Fruit fly (Drosophila melanogaster) whole organism, wandering third instar larva: Measurements from ENCODE around the gene Chd1.
A peak's percentile ranks its signal among the peaks of the same experiment; 100 is the strongest.

Source experiments
- Abd-B ChIP-seq: fragments of >200 bp; optimal IDR thresholded peaks from 2 replicates; lab custom pipeline; 2017; ENCODE audit warnings: missing biosample characterization, missing genetic modification characterization
- CG32264 ChIP-seq: fragments of 200-800 bp; sonication (Bioruptor generic); optimal IDR thresholded peaks from 2 replicates; lab custom pipeline; 2016; ENCODE audit warnings: missing biosample characterization, missing genetic modification characterization
- CrebA ChIP-seq: fragments of 200-800 bp; sonication (Bioruptor generic); optimal IDR thresholded peaks from 2 replicates; lab custom pipeline; 2016; ENCODE audit warnings: missing biosample characterization, mild to moderate bottlenecking, missing genetic modification characterization, borderline replicate concordance
- Dfd ChIP-seq: fragments of >200 bp; optimal IDR thresholded peaks from 2 replicates; lab custom pipeline; 2017; ENCODE audit warnings: missing biosample characterization, missing genetic modification characterization
- Dif ChIP-seq: fragments of 200-275, 200-300 bp; sonication (Bioruptor generic); optimal IDR thresholded peaks from 2 replicates; lab custom pipeline; 2018; ENCODE audit warnings: missing biosample characterization, missing genetic modification characterization; ENCODE audit not compliant: partially characterized antibody
- GATAd ChIP-seq: sonication (Bioruptor generic); optimal IDR thresholded peaks from 2 replicates; lab custom pipeline; 2016; ENCODE audit warnings: missing biosample characterization, missing genetic modification characterization
- Hr78 ChIP-seq: fragments of >200 bp; optimal IDR thresholded peaks from 2 replicates; lab custom pipeline; 2017; ENCODE audit warnings: missing biosample characterization, missing genetic modification characterization
- Hr83 ChIP-seq: fragments of 200-300 bp; sonication (Bioruptor generic); optimal IDR thresholded peaks from 2 replicates; lab custom pipeline; 2016; ENCODE audit warnings: missing biosample characterization, mild to moderate bottlenecking, missing genetic modification characterization, moderate library complexity; ENCODE audit not compliant: poor library complexity, severe bottlenecking
- Mio ChIP-seq: sonication (Bioruptor generic); optimal IDR thresholded peaks from 2 replicates; lab custom pipeline; 2016; ENCODE audit warnings: missing biosample characterization, missing genetic modification characterization
- Myc ChIP-seq: fragments of >200 bp; optimal IDR thresholded peaks from 2 replicates; lab custom pipeline; 2017
- OdsH ChIP-seq: fragments of 200-800 bp; sonication (Bioruptor generic); optimal IDR thresholded peaks from 2 replicates; lab custom pipeline; 2016; ENCODE audit warnings: missing biosample characterization, mild to moderate bottlenecking, missing genetic modification characterization
- Rel ChIP-seq, 2 experiments: fragments of 200-800 bp; sonication (Bioruptor generic) in 1 of 2; optimal IDR thresholded peaks; 2 replicates in 1 of 2; 3 replicates in 1 of 2; lab custom pipeline; 2016 to 2019; ENCODE audit warnings: mild to moderate bottlenecking in 2 of 2, missing biosample characterization in 2 of 2, missing genetic modification characterization in 2 of 2, moderate library complexity in 1 of 2
- Vsx2 ChIP-seq: fragments of 200-300, 225-300 bp; sonication (Bioruptor generic); optimal IDR thresholded peaks from 2 replicates; lab custom pipeline; 2018; ENCODE audit warnings: missing biosample characterization, missing genetic modification characterization; ENCODE audit not compliant: partially characterized antibody
- br ChIP-seq: fragments of 200-800 bp; sonication (Bioruptor generic); optimal IDR thresholded peaks from 2 replicates; lab custom pipeline; 2016; ENCODE audit warnings: missing biosample characterization, missing genetic modification characterization
- dl ChIP-seq, 2 experiments: fragments of 175-275, 200-275 bp in 1 of 2; fragments of 200-275 bp in 1 of 2; sonication (Bioruptor generic); optimal IDR thresholded peaks; lab custom pipeline; 2018; ENCODE audit warnings: mild to moderate bottlenecking in 2 of 2, missing biosample characterization in 2 of 2, missing genetic modification characterization in 2 of 2, moderate library complexity in 2 of 2; ENCODE audit not compliant: partially characterized antibody in 2 of 2, insufficient read depth in 1 of 2
- dmrt93B ChIP-seq: fragments of 200-800 bp; sonication (Bioruptor generic); optimal IDR thresholded peaks from 2 replicates; lab custom pipeline; 2018; ENCODE audit warnings: missing biosample characterization, mild to moderate bottlenecking, missing genetic modification characterization
- dsf ChIP-seq: sonication (Bioruptor generic); optimal IDR thresholded peaks from 2 replicates; lab custom pipeline; 2016; ENCODE audit warnings: missing biosample characterization, missing genetic modification characterization, borderline replicate concordance
- ey ChIP-seq: fragments of 200-800 bp; sonication (Bioruptor generic); optimal IDR thresholded peaks from 2 replicates; lab custom pipeline; 2016; ENCODE audit warnings: missing biosample characterization, missing genetic modification characterization
- foxo ChIP-seq, 2 experiments: fragments of 200-800 bp; sonication (Bioruptor generic); optimal IDR thresholded peaks; 2 replicates in 1 of 2; 3 replicates in 1 of 2; lab custom pipeline; 2016 to 2017; ENCODE audit warnings: missing biosample characterization in 2 of 2, missing genetic modification characterization in 2 of 2
- fru ChIP-seq: fragments of 200-800 bp; sonication (Bioruptor generic); optimal IDR thresholded peaks from 3 replicates; lab custom pipeline; 2016; ENCODE audit warnings: missing biosample characterization, mild to moderate bottlenecking, missing genetic modification characterization
- h ChIP-seq: fragments of 200-800 bp; sonication (Bioruptor generic); optimal IDR thresholded peaks from 3 replicates; lab custom pipeline; 2016; ENCODE audit warnings: missing biosample characterization, mild to moderate bottlenecking, missing genetic modification characterization
- jim ChIP-seq: fragments of 175-275, 200-325 bp; sonication (Bioruptor generic); optimal IDR thresholded peaks from 2 replicates; lab custom pipeline; 2016; ENCODE audit warnings: missing biosample characterization, mild to moderate bottlenecking, missing genetic modification characterization
- lola ChIP-seq: fragments of >200 bp; optimal IDR thresholded peaks from 2 replicates; lab custom pipeline; 2017; ENCODE audit warnings: missing biosample characterization, missing genetic modification characterization
- pan ChIP-seq: fragments of >200 bp; optimal IDR thresholded peaks from 2 replicates; lab custom pipeline; 2017
- psq ChIP-seq: fragments of 200-800 bp; sonication (Bioruptor generic); optimal IDR thresholded peaks from 3 replicates; lab custom pipeline; 2017; ENCODE audit warnings: missing biosample characterization, mild to moderate bottlenecking, missing genetic modification characterization, moderate library complexity
- rgr ChIP-seq: fragments of 200-800 bp; sonication (Bioruptor generic); optimal IDR thresholded peaks from 3 replicates; lab custom pipeline; 2016; ENCODE audit warnings: missing biosample characterization, mild to moderate bottlenecking, missing genetic modification characterization
- sage ChIP-seq: fragments of 200-800 bp; sonication (Bioruptor generic); optimal IDR thresholded peaks from 2 replicates; lab custom pipeline; 2016; ENCODE audit warnings: missing biosample characterization, mild to moderate bottlenecking, missing genetic modification characterization
- sv ChIP-seq: fragments of 200-800 bp; sonication (Bioruptor generic); optimal IDR thresholded peaks from 3 replicates; lab custom pipeline; 2016; ENCODE audit warnings: missing biosample characterization, missing genetic modification characterization

Gene Chd1

DNA sequence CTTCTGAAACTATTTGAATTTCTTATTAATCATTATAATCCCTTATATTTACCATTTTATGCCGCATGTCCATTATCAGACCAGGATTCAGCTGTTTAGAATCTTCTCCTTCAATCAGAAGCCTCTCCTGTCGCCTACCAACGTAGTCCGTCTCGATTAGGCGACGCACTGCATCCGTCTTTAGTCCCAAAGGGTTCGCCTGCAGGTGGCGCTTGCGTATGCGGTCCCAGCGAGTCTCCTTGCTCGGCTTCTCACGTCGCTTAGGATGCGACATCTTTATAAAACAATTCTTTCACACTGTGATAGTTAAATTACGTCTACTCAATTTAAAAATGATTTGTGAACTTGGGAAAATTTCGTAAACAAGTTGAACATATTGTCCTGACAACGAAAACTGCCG is 47.4 kb upstream of the Chd1 start, which contains the start of gene CG17258:
Gene CG17258, minus strand, starts transcription at position 380 of the 400 bp plus-strand sequence.
- TF ChIP-seq pan (lab: Kevin White, UChicago): no peak
- TF ChIP-seq dmrt93B (GFP tag; lab: Kevin White, UChicago): no peak
- TF ChIP-seq Abd-B (GFP tag; lab: Kevin White, UChicago): no peak
- TF ChIP-seq sage (GFP tag; lab: Kevin White, UChicago): no peak
- TF ChIP-seq psq (GFP tag; lab: Kevin White, UChicago): no peak
- no peak for TF ChIP-seq CrebA (GFP tag; lab: Kevin White, UChicago)
- no peak for TF ChIP-seq lola (GFP tag; lab: Kevin White, UChicago)
- TF ChIP-seq OdsH (GFP tag; lab: Kevin White, UChicago): no peak
- no peak for TF ChIP-seq h
- no peak for TF ChIP-seq dl (GFP tag; optimal IDR thresholded peaks at IDR 0.05; lab: Kevin White, UChicago; ENCODE audit: insufficient read depth in 1 of 2, partially characterized antibody in 2 of 2)
- no peak for TF ChIP-seq Hr83 (GFP tag; lab: Kevin White, UChicago)
- TF ChIP-seq CG32264 (GFP tag; lab: Kevin White, UChicago): no peak
- TF ChIP-seq Hr78 (GFP tag; lab: Kevin White, UChicago): no peak
- no peak for TF ChIP-seq Myc (lab: Kevin White, UChicago)
- no peak for TF ChIP-seq br

DNA sequence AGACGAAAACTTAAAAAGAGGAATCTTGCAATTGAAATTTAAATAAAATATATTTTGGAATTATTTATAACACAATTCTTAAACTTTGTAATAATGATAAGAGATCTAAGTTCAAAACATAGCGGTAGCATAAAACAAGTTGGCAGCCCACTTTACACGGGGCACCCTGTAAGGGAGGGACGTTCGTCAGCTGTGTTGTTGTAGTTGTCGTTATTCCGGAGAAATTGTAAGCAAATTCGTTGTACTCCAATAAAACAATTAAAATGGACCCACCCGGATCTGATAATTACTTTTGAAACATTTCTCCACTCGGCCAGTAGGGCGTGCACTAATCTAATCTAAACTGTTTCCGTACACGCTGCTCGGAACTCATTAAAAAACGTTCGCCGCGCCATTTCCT is 42.8 kb upstream of the Chd1 start, which contains the start of gene GABPI:
Gene GABPI, plus strand, starts transcription at position 190 of the 400 bp plus-strand sequence.
- TF ChIP-seq Hr83 (GFP tag; lab: Kevin White, UChicago) (peak; percentile 50), lola (GFP tag; lab: Kevin White, UChicago) (no peak), Rel (GFP tag; optimal IDR thresholded peaks at IDR 0.05; lab: Kevin White, UChicago) (no peak), Rel (tag; optimal IDR thresholded peaks at IDR 0.05; lab: Kevin White, UChicago) (peak; percentile 8), GATAd (GFP tag; lab: Kevin White, UChicago) (peak; percentile 58)
- TF ChIP-seq, all 38 proteins: peak for 3

DNA sequence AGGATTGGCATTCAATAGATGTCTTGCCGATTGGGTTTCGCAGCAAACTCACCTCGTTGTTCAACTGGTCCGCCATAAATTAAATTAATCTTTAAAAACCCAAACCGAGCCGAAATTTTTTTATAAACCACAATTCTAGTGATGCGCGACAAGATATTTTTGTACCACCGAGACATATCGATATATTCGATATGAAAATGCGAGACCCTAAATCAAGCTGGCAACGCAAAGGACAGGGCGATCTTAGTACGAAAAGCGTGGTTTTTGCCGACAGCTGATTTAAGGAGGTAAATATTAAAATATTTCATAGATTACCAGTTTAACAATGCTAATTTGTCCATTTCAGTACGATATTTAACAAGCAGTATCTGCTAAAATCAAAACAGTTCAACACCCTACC is 41.5 kb upstream of the Chd1 start, which contains the start of the genes Sf3b2 and CG17219:
Gene Sf3b2, minus strand, starts transcription at position 157 of the 400 bp plus-strand sequence.
Gene CG17219, plus strand, starts transcription at position 242 of the 400 bp plus-strand sequence.
- TF ChIP-seq fru (GFP tag; lab: Kevin White, UChicago) (no peak), GATAd (GFP tag; lab: Kevin White, UChicago) (no peak), Rel (GFP tag; optimal IDR thresholded peaks at IDR 0.05; lab: Kevin White, UChicago) (no peak), Rel (tag; optimal IDR thresholded peaks at IDR 0.05; lab: Kevin White, UChicago) (peak; percentile 21), Myc (lab: Kevin White, UChicago) (peak; percentile 35), Hr83 (GFP tag; lab: Kevin White, UChicago) (peak; percentile 49)

DNA sequence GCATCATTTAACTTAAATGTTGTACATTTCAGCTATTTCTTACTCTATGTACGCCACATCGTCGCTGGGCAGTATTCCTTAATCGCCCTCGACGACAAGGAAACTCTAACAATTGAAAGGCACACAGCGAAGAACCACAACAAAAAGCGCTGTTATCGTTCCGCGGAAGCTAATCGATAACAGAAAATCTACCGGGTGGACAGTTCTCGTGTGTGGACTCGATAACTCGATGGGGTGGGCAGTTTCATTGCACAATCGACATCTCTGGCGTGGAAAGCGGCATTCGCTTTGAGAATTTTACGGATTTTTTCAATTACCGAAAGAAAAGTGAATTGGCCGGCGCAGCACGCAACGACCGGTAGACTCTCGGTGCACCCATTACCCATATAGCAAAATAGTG is 35.5 kb upstream of the Chd1 start, which contains the start of the genes alpha4GT1 and Prp40:
Gene alpha4GT1, minus strand, starts transcription at position 156 of the 400 bp plus-strand sequence.
Gene Prp40, plus strand, starts transcription at position 241 of the 400 bp plus-strand sequence.
- TF ChIP-seq dmrt93B (GFP tag; lab: Kevin White, UChicago) (no peak), Dif (GFP tag; lab: Kevin White, UChicago) (no peak), Hr78 (GFP tag; lab: Kevin White, UChicago) (no peak), ey (no peak), dsf (GFP tag; lab: Kevin White, UChicago) (no peak), Myc (lab: Kevin White, UChicago) (peak; percentile 22), Rel (GFP tag; optimal IDR thresholded peaks at IDR 0.05; lab: Kevin White, UChicago) (no peak), Rel (tag; optimal IDR thresholded peaks at IDR 0.05; lab: Kevin White, UChicago) (peak; percentile 52), rgr (GFP tag; lab: Kevin White, UChicago) (no peak), foxo (GFP tag; optimal IDR thresholded peaks at IDR 0.05; lab: Kevin White, UChicago) (no peak), Mio (GFP tag; lab: Kevin White, UChicago) (no peak), sage (GFP tag; lab: Kevin White, UChicago) (no peak), psq (GFP tag; lab: Kevin White, UChicago) (no peak)

DNA sequence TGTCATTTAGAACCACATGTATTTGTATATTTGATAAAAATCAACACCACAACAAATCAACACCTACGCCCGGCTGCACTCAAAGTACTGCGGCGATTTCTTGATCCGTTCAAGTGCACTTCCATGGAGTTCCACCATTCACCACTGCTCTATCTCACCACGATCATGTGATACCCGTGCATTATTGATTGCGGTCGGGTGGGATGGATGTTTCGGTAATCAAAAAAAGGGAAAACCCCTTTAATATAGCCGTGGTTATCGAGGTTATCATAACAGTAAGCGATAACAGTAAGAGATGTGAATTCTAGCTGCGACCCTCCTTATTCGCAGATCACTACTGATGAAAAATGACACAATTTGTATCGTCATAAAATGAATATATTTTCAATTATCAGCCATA is 30.7 kb upstream of the Chd1 start, which contains the start of the genes CG17224 and CG17264:
Gene CG17224, minus strand, starts transcription at position 97 of the 400 bp plus-strand sequence.
Gene CG17264, plus strand, starts transcription at position 297 of the 400 bp plus-strand sequence.
- no peak for TF ChIP-seq rgr (GFP tag; lab: Kevin White, UChicago)
- no peak for TF ChIP-seq br
- no peak for TF ChIP-seq sv
- no peak for TF ChIP-seq Myc (lab: Kevin White, UChicago)
- TF ChIP-seq jim: no peak
- no peak for TF ChIP-seq Dfd
- no peak for TF ChIP-seq Vsx2 (GFP tag; lab: Kevin White, UChicago)
- no peak for TF ChIP-seq Rel (GFP tag; optimal IDR thresholded peaks at IDR 0.05; lab: Kevin White, UChicago)
- TF ChIP-seq Rel (tag; optimal IDR thresholded peaks at IDR 0.05; lab: Kevin White, UChicago): peak; percentile 99
- no peak for TF ChIP-seq h
- TF ChIP-seq CrebA (GFP tag; lab: Kevin White, UChicago): no peak
- TF ChIP-seq Dif (GFP tag; lab: Kevin White, UChicago): peak; percentile 19
- TF ChIP-seq dl (GFP tag; optimal IDR thresholded peaks at IDR 0.05; lab: Kevin White, UChicago; ENCODE audit: insufficient read depth in 1 of 2, partially characterized antibody in 2 of 2): no peak
